Worm (Caenorhabditis elegans): Measurements from ENCODE around the gene pgp-14.

pgp-14 gene

DNA sequence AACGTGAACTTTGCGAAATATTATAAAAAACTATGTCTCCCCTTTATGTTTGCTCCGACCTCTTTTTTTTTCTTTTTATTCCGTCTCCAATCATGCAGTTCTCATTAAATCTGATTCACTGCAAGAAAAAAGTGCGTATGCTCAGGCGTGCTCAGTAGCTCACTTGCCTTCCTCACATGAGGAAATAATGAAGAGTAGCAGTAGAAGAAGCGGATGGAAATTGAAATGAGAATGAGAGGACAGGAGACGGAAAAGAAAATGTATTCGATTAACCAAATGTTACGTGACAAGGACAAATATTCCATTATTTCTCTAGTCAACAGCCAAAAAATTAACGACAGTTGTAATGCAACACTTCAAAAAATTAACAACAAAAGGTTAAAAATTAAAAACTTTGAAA, 36.4 kb downstream of the pgp-14 start:
- TF ChIP-seq rpc-1 (optimal IDR thresholded peaks at IDR 0.05) (no peak), rpc-1 (tag; optimal IDR thresholded peaks at IDR 0.05) (no peak), madf-8 (GFP tag; conservative IDR thresholded peaks at IDR 0.05) (no peak), C06A6.2 (GFP tag; conservative IDR thresholded peaks at IDR 0.05) (no peak), lag-1 (GFP tag; IDR thresholded peaks at IDR 0.05) (no peak), B0019.2 (GFP tag; conservative IDR thresholded peaks at IDR 0.05) (no peak), ceh-79 (tag; optimal IDR thresholded peaks at IDR 0.05) (no peak), fkh-3 (tag; optimal IDR thresholded peaks at IDR 0.05) (no peak), attf-5 (GFP tag; optimal IDR thresholded peaks at IDR 0.05) (no peak), ceh-40 (GFP tag; IDR thresholded peaks at IDR 0.05) (no peak), F39B2.1 (GFP tag; IDR thresholded peaks at IDR 0.05) (no peak), ceh-91 (GFP tag; IDR thresholded peaks at IDR 0.05) (no peak)

DNA sequence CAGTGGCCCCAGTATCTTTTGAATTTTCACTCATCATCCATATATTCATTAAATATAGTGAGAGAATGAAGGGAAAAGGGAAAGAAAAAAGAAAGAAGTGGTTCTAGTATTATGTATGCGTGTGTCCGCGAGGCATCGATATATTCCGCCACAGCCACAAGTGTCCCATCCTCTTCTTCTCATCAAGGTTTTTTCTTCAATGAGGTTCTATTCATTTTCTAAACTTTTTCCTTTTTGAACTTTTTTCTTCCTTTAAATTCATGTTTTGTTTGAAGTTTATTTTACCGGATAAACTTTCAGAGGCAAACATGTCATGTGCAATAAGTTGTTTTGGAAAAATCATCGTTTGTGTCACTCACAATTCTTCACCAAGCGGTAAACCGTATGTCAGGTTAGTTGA, 37.0 kb downstream of the pgp-14 start, which contains the start of gene rgs-2:
Gene rgs-2 (plus strand): TSS at position 301 of the 400 bp plus-strand sequence.
- TF ChIP-seq ztf-6 (GFP tag; IDR thresholded peaks at IDR 0.05) (no peak), Y53G8AR.9 (GFP tag; conservative IDR thresholded peaks at IDR 0.05) (no peak), B0261.1 (tag; optimal IDR thresholded peaks at IDR 0.05) (no peak), fkh-3 (tag; optimal IDR thresholded peaks at IDR 0.05) (no peak), F39B2.1 (GFP tag; IDR thresholded peaks at IDR 0.05) (no peak), ztf-3 (GFP tag; optimal IDR thresholded peaks at IDR 0.05) (no peak), C17E4.6 (GFP tag; IDR thresholded peaks at IDR 0.05) (no peak)

DNA sequence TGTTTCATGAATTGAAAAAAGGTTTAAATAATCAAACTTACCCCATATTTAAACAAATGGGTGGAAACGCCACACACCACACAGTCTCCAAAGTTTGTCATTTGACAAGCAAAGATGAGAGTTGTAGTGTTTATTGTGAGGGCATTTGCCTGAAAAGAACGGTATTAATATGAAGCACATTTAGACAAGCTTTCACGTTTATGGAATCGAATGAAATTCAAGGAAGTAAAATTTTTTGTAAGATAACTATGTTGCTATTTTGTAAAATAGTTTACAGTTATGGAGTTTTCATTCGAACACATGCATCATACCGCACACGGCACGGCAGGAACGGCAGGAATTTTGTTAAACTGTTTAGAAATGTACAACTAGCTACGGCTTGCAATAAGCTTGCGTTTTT, 44.7 kb downstream of the pgp-14 start, which contains the start of gene nhr-272:
Gene nhr-272 (minus strand): TSS at position 101 of the 400 bp plus-strand sequence.
- TF ChIP-seq ztf-25 (GFP tag; IDR thresholded peaks at IDR 0.05) (no peak), fkh-3 (tag; optimal IDR thresholded peaks at IDR 0.05) (no peak), akir-1 (GFP tag; optimal IDR thresholded peaks at IDR 0.05) (no peak), ama-1 (optimal IDR thresholded peaks at IDR 0.05) (no peak), ama-1 (GFP tag; optimal IDR thresholded peaks at IDR 0.05) (no peak), Y79H2A.3 (GFP tag; conservative IDR thresholded peaks at IDR 0.05) (no peak), rcor-1 (GFP tag; IDR thresholded peaks at IDR 0.05) (no peak), B0336.3 (GFP tag; IDR thresholded peaks at IDR 0.05) (no peak), F52B5.7 (tag; optimal IDR thresholded peaks at IDR 0.05) (no peak), hsf-1 (GFP tag; IDR thresholded peaks at IDR 0.05) (no peak), lsy-27 (tag; optimal IDR thresholded peaks at IDR 0.05; ENCODE audit: borderline replicate concordance, insufficient read depth) (no peak), zim-3 (tag; optimal IDR thresholded peaks at IDR 0.05) (no peak), rpc-1 (optimal IDR thresholded peaks at IDR 0.05) (no peak), rpc-1 (tag; optimal IDR thresholded peaks at IDR 0.05) (no peak), egl-44 (GFP tag; IDR thresholded peaks at IDR 0.05) (no peak), F22D6.2 (tag; optimal IDR thresholded peaks at IDR 0.05) (no peak), T26A5.8 (tag; optimal IDR thresholded peaks at IDR 0.05) (no peak), mcd-1 (GFP tag; IDR thresholded peaks at IDR 0.05) (no peak)

DNA sequence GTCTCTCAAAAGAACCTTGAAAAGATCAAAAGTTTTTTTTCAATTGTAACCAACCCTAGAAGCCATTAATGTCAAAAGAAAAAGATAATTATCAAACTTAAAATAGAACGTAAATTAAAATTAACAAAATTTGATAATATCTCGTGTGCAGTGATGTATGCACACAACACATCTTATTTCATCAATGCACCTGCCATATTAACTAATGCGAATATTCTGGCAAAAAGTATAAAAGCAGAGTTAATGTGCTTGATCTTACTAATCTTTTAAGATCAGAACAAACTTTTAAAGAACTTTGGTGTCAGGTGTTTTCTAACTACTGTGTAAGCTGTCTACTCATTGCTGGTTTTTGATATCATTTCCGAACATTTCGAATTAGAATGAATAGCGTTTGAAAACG, 46.7 kb downstream of the pgp-14 start:
- TF ChIP-seq ztf-25 (GFP tag; IDR thresholded peaks at IDR 0.05) (no peak), nhr-80 (tag; optimal IDR thresholded peaks at IDR 0.05) (no peak), lin-40 (tag; optimal IDR thresholded peaks at IDR 0.05) (no peak), madf-8 (GFP tag; conservative IDR thresholded peaks at IDR 0.05) (no peak), attf-5 (GFP tag; optimal IDR thresholded peaks at IDR 0.05) (no peak), ztf-22 (GFP tag; optimal IDR thresholded peaks at IDR 0.05) (no peak), nfya-1 (tag; optimal IDR thresholded peaks at IDR 0.05; ENCODE audit: borderline replicate concordance, insufficient read depth) (no peak), zfh-2 (GFP tag; conservative IDR thresholded peaks at IDR 0.05) (no peak), hmg-20 (GFP tag; IDR thresholded peaks at IDR 0.05) (no peak), Y95B8A.8 (GFP tag; IDR thresholded peaks at IDR 0.05) (no peak), Y53G8AR.9 (GFP tag; conservative IDR thresholded peaks at IDR 0.05) (no peak), ceh-91 (GFP tag; IDR thresholded peaks at IDR 0.05) (no peak), athp-1 (tag; optimal IDR thresholded peaks at IDR 0.05) (no peak), egl-18 (GFP tag; IDR thresholded peaks at IDR 0.05) (no peak), ceh-100 (GFP tag; IDR thresholded peaks at IDR 0.05) (no peak), lin-35 (GFP tag; optimal IDR thresholded peaks at IDR 0.05) (no peak), D2030.7 (GFP tag; IDR thresholded peaks at IDR 0.05) (no peak), akir-1 (GFP tag; optimal IDR thresholded peaks at IDR 0.05) (no peak), unc-130 (GFP tag; optimal IDR thresholded peaks at IDR 0.05) (no peak), him-1 (tag; optimal IDR thresholded peaks at IDR 0.05) (no peak)

All from whole organism, young adult.